Worm (Caenorhabditis elegans): ENCODE results near the gene K06H7.2.
A peak's percentile ranks its signal among the peaks of the same experiment; 100 is the strongest.

The K06H7.2 gene

DNA sequence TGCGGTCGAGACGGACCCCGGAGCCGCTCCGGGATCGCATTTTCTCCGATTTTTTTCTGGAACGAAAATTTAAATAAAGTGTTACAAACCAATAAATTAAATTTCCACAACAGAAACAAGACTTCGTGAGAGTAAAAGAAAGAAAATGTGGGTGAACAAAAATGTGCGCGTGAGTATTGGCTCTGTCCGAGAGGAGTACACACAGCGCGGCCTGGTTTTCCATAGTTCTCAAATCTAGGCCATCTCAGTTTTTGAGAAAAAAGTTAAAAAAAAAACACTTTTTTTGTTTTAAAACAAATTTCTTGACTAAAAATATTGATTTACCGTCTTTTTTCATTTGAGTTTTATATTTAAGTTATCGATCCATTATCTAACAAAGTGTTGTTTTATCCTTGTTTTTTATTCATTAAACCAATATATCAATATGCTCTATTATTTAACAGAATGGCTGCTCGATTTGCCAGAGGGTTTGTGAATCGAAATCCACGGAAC is 51.2 kb downstream of the K06H7.2 start, which contains the start of the genes C14B9.8 and mrpl-18 (continued):
- no peak for TF ChIP-seq ets-5 (GFP tag; IDR thresholded peaks at IDR 0.05)
- peak; percentile 88 for TF ChIP-seq nhr-47 (tag; optimal IDR thresholded peaks at IDR 0.05)
- no peak for TF ChIP-seq blmp-1 (tag; optimal IDR thresholded peaks at IDR 0.05)
- TF ChIP-seq dsc-1 (tag; optimal IDR thresholded peaks at IDR 0.05): peak; percentile 85
- TF ChIP-seq nhr-20 (tag; optimal IDR thresholded peaks at IDR 0.05): peak; percentile 67
- TF ChIP-seq xbp-1 (tag; optimal IDR thresholded peaks at IDR 0.05): peak; percentile 80
- no peak for TF ChIP-seq pag-3 (tag; optimal IDR thresholded peaks at IDR 0.05; ENCODE audit: borderline replicate concordance, insufficient read depth)
- peak; percentile 66 for TF ChIP-seq isw-1 (GFP tag; IDR thresholded peaks at IDR 0.05)
- TF ChIP-seq lin-15B (tag; optimal IDR thresholded peaks at IDR 0.05): peak; percentile 48
- TF ChIP-seq nhr-84 (tag; optimal IDR thresholded peaks at IDR 0.05): no peak
- TF ChIP-seq unc-98 (GFP tag; IDR thresholded peaks at IDR 0.05): peak; percentile 61
- TF ChIP-seq snu-23 (GFP tag; optimal IDR thresholded peaks at IDR 0.05): peak; percentile 73
- peak; percentile 87 for TF ChIP-seq nhr-71 (tag; optimal IDR thresholded peaks at IDR 0.05)
- peak; percentile 83 for TF ChIP-seq tbx-2 (tag; optimal IDR thresholded peaks at IDR 0.05)
- no peak for TF ChIP-seq sptf-1 (tag; optimal IDR thresholded peaks at IDR 0.05)
- TF ChIP-seq aly-2 (tag; optimal IDR thresholded peaks at IDR 0.05): peak; percentile 22
- TF ChIP-seq F16B12.6 (tag; optimal IDR thresholded peaks at IDR 0.05): peak; percentile 43
- TF ChIP-seq dpl-1 (GFP tag; optimal IDR thresholded peaks at IDR 0.05): peak; percentile 54 to 71 (median 69)
